Worm (Caenorhabditis elegans) whole organism, L1 larva: Measurements from ENCODE around the gene nhr-262.

Experiments used
- ces-1 ChIP-seq: fragments of 150-350 bp; optimal IDR thresholded peaks from 2 replicates; lab custom pipeline; 2014; ENCODE audit warnings: missing biosample characterization, missing genetic modification reagents, missing genetic modification characterization
- nhr-237 ChIP-seq: fragments of 150-350 bp; optimal IDR thresholded peaks from 2 replicates; lab custom pipeline; 2014; ENCODE audit warnings: missing biosample characterization, missing genetic modification characterization
- nhr-47 ChIP-seq: sonication (generic microtip); optimal IDR thresholded peaks from 2 replicates; lab custom pipeline; 2016; ENCODE audit warnings: mild to moderate bottlenecking, missing genetic modification characterization, moderate library complexity, missing compliant biosample characterization
- pag-3 ChIP-seq: sonication (generic microtip); optimal IDR thresholded peaks from 2 replicates; lab custom pipeline; 2017; ENCODE audit warnings: missing genetic modification characterization, mild to moderate bottlenecking, missing compliant biosample characterization, antibody characterized with exemption, borderline replicate concordance; ENCODE audit not compliant: insufficient read depth
- skn-1 ChIP-seq: fragments of 150-350 bp; optimal IDR thresholded peaks from 2 replicates; lab custom pipeline; 2014; ENCODE audit warnings: missing biosample characterization, missing genetic modification characterization
- snpc-4 ChIP-seq: fragments of 150-350 bp; optimal IDR thresholded peaks from 2 replicates; lab custom pipeline; 2014; ENCODE audit warnings: missing biosample characterization, missing genetic modification characterization
- unc-130 ChIP-seq: fragments of 150-350 bp; optimal IDR thresholded peaks from 2 replicates; lab custom pipeline; 2017; ENCODE audit warnings: missing biosample characterization, missing genetic modification characterization, inconsistent platforms
- zag-1 ChIP-seq: fragments of 150-350 bp; optimal IDR thresholded peaks from 2 replicates; lab custom pipeline; 2014; ENCODE audit warnings: missing biosample characterization, missing genetic modification characterization
- zip-4 ChIP-seq: fragments of 200-800 bp; sonication (Bioruptor generic); optimal IDR thresholded peaks from 2 replicates; lab custom pipeline; 2018; ENCODE audit warnings: mild to moderate bottlenecking, missing genetic modification characterization, moderate library complexity, missing compliant biosample characterization

ce11 chrV:16888788-16889325, 15.9 kb upstream of the nhr-262 start, which contains the start of the genes ifas-2 and fbxa-44:
- TF ChIP-seq zag-1 (tag; lab: Kevin White, UChicago) (no peak), pag-3 (tag; lab: Kevin White, UChicago) (no peak), nhr-237 (tag; lab: Kevin White, UChicago) (no peak), zip-4 (GFP tag; lab: Kevin White, UChicago) (no peak), ces-1 (GFP tag; lab: Kevin White, UChicago) (no peak), snpc-4 (tag; lab: Kevin White, UChicago) (no peak), unc-130 (no peak), skn-1 (tag; lab: Kevin White, UChicago) (no peak), nhr-47 (no peak)
